Fruit fly (Drosophila melanogaster): ENCODE data around the gene Aduk.
A peak's percentile ranks its signal among the peaks of the same experiment; 100 is the strongest.

Gene Aduk

dm6 chr3R:9341189-9342012, 6.9 kb upstream of the Aduk start (continued):
- TF ChIP-seq lola (GFP tag; optimal IDR thresholded peaks at IDR 0.05): peak in 1 of 3 experiments; percentile 74
- peak; percentile 54 for TF ChIP-seq Spps (tag; optimal IDR thresholded peaks at IDR 0.05)
- peak; percentile 71 for TF ChIP-seq Dbx (GFP tag; IDR thresholded peaks at IDR 0.05)
- TF ChIP-seq Doc2 (GFP tag; IDR thresholded peaks at IDR 0.05): no peak
- no peak for TF ChIP-seq wor (GFP tag; IDR thresholded peaks at IDR 0.05)
- peak; percentile 29 for TF ChIP-seq pb (GFP tag; optimal IDR thresholded peaks at IDR 0.05)
- TF ChIP-seq jigr1 (GFP tag; IDR thresholded peaks at IDR 0.05): no peak
- peak; percentile 69; the same call in 1 of the 2 replicates for TF ChIP-seq klu (GFP tag; IDR thresholded peaks at IDR 0.05)
- TF ChIP-seq cas (GFP tag; IDR thresholded peaks at IDR 0.05): peak; percentile 60; the same call in 1 of the 2 replicates
- TF ChIP-seq HmgD (GFP tag; optimal IDR thresholded peaks at IDR 0.05): peak; percentile 13
- no peak for TF ChIP-seq Dp (GFP tag; optimal IDR thresholded peaks at IDR 0.05)
- peak; percentile 90 for TF ChIP-seq CG3281 (GFP tag; optimal IDR thresholded peaks at IDR 0.05)
- peak; percentile 66 for TF ChIP-seq Nf-YB (GFP tag; optimal IDR thresholded peaks at IDR 0.05)
- TF ChIP-seq unc-4 (GFP tag; IDR thresholded peaks at IDR 0.05; ENCODE audit: partially characterized antibody): peak; percentile 97
- peak; percentile 78 for TF ChIP-seq tgo (GFP tag; IDR thresholded peaks at IDR 0.05)
- peak; percentile 75 for TF ChIP-seq sqz (GFP tag; optimal IDR thresholded peaks at IDR 0.05)
- peak; percentile 50 for TF ChIP-seq Side (GFP tag; optimal IDR thresholded peaks at IDR 0.05)
- TF ChIP-seq HLH4C (GFP tag; IDR thresholded peaks at IDR 0.05; ENCODE audit: partially characterized antibody): peak; percentile 90
- peak; percentile 51 for TF ChIP-seq D19B (GFP tag; optimal IDR thresholded peaks at IDR 0.05)
- peak; percentile 78 for TF ChIP-seq CG12659 (GFP tag; optimal IDR thresholded peaks at IDR 0.05)
- no peak for TF ChIP-seq Ravus (GFP tag; IDR thresholded peaks at IDR 0.05)
- TF ChIP-seq Ptx1 (GFP tag; IDR thresholded peaks at IDR 0.05): peak; percentile 74
- TF ChIP-seq Sox100B (GFP tag; optimal IDR thresholded peaks at IDR 0.05): peak; percentile 80
- peak; percentile 76 for TF ChIP-seq CG14710 (tag; optimal IDR thresholded peaks at IDR 0.05)
- TF ChIP-seq gt (GFP tag; IDR thresholded peaks at IDR 0.05): no peak
- peak; percentile 6 for TF ChIP-seq crc (GFP tag; optimal IDR thresholded peaks at IDR 0.05)
- TF ChIP-seq CG11247 (GFP tag; IDR thresholded peaks at IDR 0.05): peak; percentile 46; the same call in 1 of the 2 replicates
- TF ChIP-seq CG15011 (GFP tag; optimal IDR thresholded peaks at IDR 0.05): peak; percentile 81
- TF ChIP-seq CG18476 (GFP tag; optimal IDR thresholded peaks at IDR 0.05): peak; percentile 75
- peak; percentile 48; the same call in 1 of the 3 replicates for TF ChIP-seq so (GFP tag; IDR thresholded peaks at IDR 0.05)
- TF ChIP-seq CG1647 (GFP tag; optimal IDR thresholded peaks at IDR 0.05): no peak
- no peak for TF ChIP-seq toy (GFP tag; IDR thresholded peaks at IDR 0.05)
- TF ChIP-seq Bgb (GFP tag; IDR thresholded peaks at IDR 0.05; ENCODE audit: partially characterized antibody): peak; percentile 88
- TF ChIP-seq eve (GFP tag; optimal IDR thresholded peaks at IDR 0.05): peak in 1 of 2 experiments; percentile 94
- TF ChIP-seq CG7839 (tag; optimal IDR thresholded peaks at IDR 0.05): peak; percentile 85
- TF ChIP-seq CG11093 (GFP tag; IDR thresholded peaks at IDR 0.05): no peak
- TF ChIP-seq ara (GFP tag; IDR thresholded peaks at IDR 0.05): peak; percentile 72
- TF ChIP-seq CG14441 (GFP tag; IDR thresholded peaks at IDR 0.05): 0 out of 2 replicates have a peak, but pooled peaks have one; percentile 32
- TF ChIP-seq D19A (tag; optimal IDR thresholded peaks at IDR 0.05): peak; percentile 68
- no peak for TF ChIP-seq p53 (GFP tag; optimal IDR thresholded peaks at IDR 0.05)
- TF ChIP-seq Bdp1 (GFP tag; optimal IDR thresholded peaks at IDR 0.05): peak; percentile 30
- TF ChIP-seq CG33213 (GFP tag; optimal IDR thresholded peaks at IDR 0.05): peak; percentile 53
- peak; percentile 20 for TF ChIP-seq CTCF (GFP tag; optimal IDR thresholded peaks at IDR 0.05)
- peak; percentile 91 for TF ChIP-seq Fer1 (GFP tag; optimal IDR thresholded peaks at IDR 0.05)
- no peak for TF ChIP-seq Elba2 (GFP tag; optimal IDR thresholded peaks at IDR 0.05)
- TF ChIP-seq D (optimal IDR thresholded peaks at IDR 0.05): no peak
- peak; percentile 65 for TF ChIP-seq D (GFP tag; optimal IDR thresholded peaks at IDR 0.05)
- TF ChIP-seq dati (GFP tag; IDR thresholded peaks at IDR 0.05): no peak
- peak; percentile 56 for TF ChIP-seq CG6254 (GFP tag; optimal IDR thresholded peaks at IDR 0.05)
- no peak for TF ChIP-seq CG1024 (GFP tag; IDR thresholded peaks at IDR 0.05)

All from whole organism, embryonic.